Worm (Caenorhabditis elegans): ENCODE data around the gene R160.2.

DNA sequence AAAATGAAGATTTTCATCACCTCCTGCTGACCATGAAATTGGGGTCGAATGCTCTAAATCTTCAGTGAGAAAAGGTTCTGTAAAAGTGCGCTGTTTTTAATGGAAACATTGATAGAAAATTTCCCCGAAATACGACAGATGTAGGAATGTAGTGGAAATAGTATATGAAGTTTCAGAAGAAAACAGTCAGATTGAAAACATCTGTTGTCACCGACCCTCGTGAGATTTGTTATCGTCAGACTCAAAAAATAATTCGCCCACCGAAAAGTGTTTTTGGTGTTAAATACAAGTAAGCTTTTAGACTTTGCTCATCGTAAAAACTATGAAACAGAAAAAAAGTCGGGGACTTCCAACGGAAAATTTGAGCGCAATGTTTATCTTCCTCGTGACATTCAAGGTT lies 11.8 kb downstream of the R160.2 start, which contains the start of gene F14H12.8:
- no peak for TF ChIP-seq cnd-1 (tag; optimal IDR thresholded peaks at IDR 0.05)
- TF ChIP-seq elt-3 (tag; optimal IDR thresholded peaks at IDR 0.05): no peak
- no peak for TF ChIP-seq lsy-2 (tag; optimal IDR thresholded peaks at IDR 0.05)
- no peak for TF ChIP-seq bed-3 (GFP tag; optimal IDR thresholded peaks at IDR 0.05)
